Worm (Caenorhabditis elegans) whole organism, late embryonic: ENCODE measurements around the gene rpl-38.

Experiments
- C38D4.7 ChIP-seq: fragments of 200-800 bp; sonication (Bioruptor generic); optimal IDR thresholded peaks from 2 replicates; lab custom pipeline; 2018; ENCODE audit warnings: mild to moderate bottlenecking, missing genetic modification characterization, moderate library complexity, missing compliant biosample characterization
- ceh-31 ChIP-seq: sonication (generic microtip); optimal IDR thresholded peaks from 2 replicates; lab custom pipeline; 2016; ENCODE audit warnings: missing genetic modification characterization, missing compliant biosample characterization
- ceh-45 ChIP-seq: fragments of 200-800 bp; sonication (Bioruptor generic); IDR thresholded peaks from 2 replicates; pipeline ENCODE4 v1.3.6; 2022; ENCODE audit warnings: missing genetic modification reagents, missing genetic modification characterization, missing compliant biosample characterization
- che-1 ChIP-seq: sonication (generic microtip); optimal IDR thresholded peaks from 2 replicates; lab custom pipeline; 2016; ENCODE audit warnings: mild to moderate bottlenecking, missing genetic modification characterization, missing compliant biosample characterization
- pqm-1 ChIP-seq: sonication (generic microtip); optimal IDR thresholded peaks from 2 replicates; lab custom pipeline; 2016; ENCODE audit warnings: missing genetic modification characterization, missing compliant biosample characterization
- pros-1 ChIP-seq: fragments of 150-350 bp; optimal IDR thresholded peaks from 2 replicates; lab custom pipeline; 2014; ENCODE audit warnings: missing biosample characterization, missing genetic modification reagents, missing genetic modification characterization

ce11 chrV:15547727-15548126 is 35.8 kb downstream of the rpl-38 start:
- TF ChIP-seq C38D4.7 (GFP tag; lab: Kevin White, UChicago) (no peak), che-1 (no peak), pqm-1 (no peak), ceh-31 (no peak), ceh-45 (no peak), pros-1 (tag; lab: Kevin White, UChicago) (no peak)
